Worm (Caenorhabditis elegans) whole organism, young adult: ENCODE results near the gene clec-37.

ENCODE experiments used
- B0019.2 ChIP-seq: fragments of 200-800 bp; sonication (Bioruptor generic); conservative IDR thresholded peaks from 2 replicates; pipeline ENCODE4 v1.3.6; 2022; ENCODE audit warnings: missing genetic modification reagents, missing genetic modification characterization, missing compliant biosample characterization
- D2030.7 ChIP-seq: fragments of 200-800 bp; sonication (Bioruptor generic); IDR thresholded peaks from 2 replicates; pipeline ENCODE4 v1.3.6; 2022; ENCODE audit warnings: missing genetic modification reagents, missing genetic modification characterization, missing compliant biosample characterization
- F10E7.11 ChIP-seq: sonication (generic microtip); optimal IDR thresholded peaks from 2 replicates; lab custom pipeline; 2017; ENCODE audit warnings: mild to moderate bottlenecking, missing genetic modification characterization, moderate library complexity, missing compliant biosample characterization
- F23B12.7 ChIP-seq: sonication (generic microtip); optimal IDR thresholded peaks from 2 replicates; lab custom pipeline; 2017; ENCODE audit warnings: missing genetic modification characterization, mild to moderate bottlenecking, missing compliant biosample characterization, antibody characterized with exemption, moderate library complexity; ENCODE audit not compliant: insufficient read depth
- F49E8.2 ChIP-seq: sonication (generic microtip); optimal IDR thresholded peaks from 3 replicates; lab custom pipeline; 2017; ENCODE audit warnings: missing genetic modification characterization, mild to moderate bottlenecking, missing compliant biosample characterization, antibody characterized with exemption, moderate library complexity; ENCODE audit not compliant: insufficient read depth
- K12H6.12 ChIP-seq: fragments of 200-800 bp; sonication (Bioruptor generic); optimal IDR thresholded peaks from 2 replicates; lab custom pipeline; 2018; ENCODE audit warnings: mild to moderate bottlenecking, missing genetic modification characterization, missing compliant biosample characterization
- T26A5.8 ChIP-seq: sonication (generic microtip); optimal IDR thresholded peaks from 2 replicates; lab custom pipeline; 2016; ENCODE audit warnings: missing genetic modification characterization, missing compliant biosample characterization
- Y53F4B.3 ChIP-seq: fragments of 200-800 bp; sonication (Bioruptor generic); IDR thresholded peaks from 2 replicates; pipeline ENCODE4 v1.3.6; 2022; ENCODE audit warnings: missing genetic modification reagents, missing genetic modification characterization, missing compliant biosample characterization
- Y56A3A.18 ChIP-seq: fragments of 200-800 bp; sonication (Bioruptor generic); IDR thresholded peaks from 2 replicates; pipeline ENCODE4 v1.3.6; 2022; ENCODE audit warnings: missing genetic modification reagents, missing genetic modification characterization, missing compliant biosample characterization
- aptf-2 ChIP-seq: fragments of 200-800 bp; sonication (Bioruptor generic); conservative IDR thresholded peaks from 2 replicates; pipeline ENCODE4 v1.3.6; 2022; ENCODE audit warnings: missing genetic modification reagents, missing genetic modification characterization, missing compliant biosample characterization
- aptf-3 ChIP-seq: fragments of 200-800 bp; sonication (Bioruptor generic); IDR thresholded peaks from 2 replicates; pipeline ENCODE4 v1.3.6; 2022; ENCODE audit warnings: missing genetic modification characterization, missing compliant biosample characterization
- bed-1 ChIP-seq: fragments of 200-800 bp; sonication (Bioruptor generic); IDR thresholded peaks from 2 replicates; pipeline ENCODE4 v1.3.6; 2022; ENCODE audit warnings: missing genetic modification reagents, missing genetic modification characterization, missing compliant biosample characterization
- cebp-1 ChIP-seq, 2 experiments: fragments of 200-800 bp in 1 of 2; sonication (Bioruptor generic) in 1 of 2; sonication (generic microtip) in 1 of 2; IDR thresholded peaks in 1 of 2; optimal IDR thresholded peaks in 1 of 2; 2 replicates each; pipeline versions ENCODE4 v1.3.6 to Lab custom; 2017 to 2022; ENCODE audit warnings: missing compliant biosample characterization in 2 of 2, missing genetic modification characterization in 2 of 2, mild to moderate bottlenecking in 1 of 2, missing genetic modification reagents in 1 of 2, moderate library complexity in 1 of 2
- ceh-100 ChIP-seq: fragments of 200-800 bp; sonication (Bioruptor generic); IDR thresholded peaks from 2 replicates; pipeline ENCODE4 v1.3.6; 2022; ENCODE audit warnings: missing genetic modification reagents, missing genetic modification characterization, missing compliant biosample characterization
- ceh-40 ChIP-seq: fragments of 200-800 bp; sonication (Bioruptor generic); IDR thresholded peaks from 2 replicates; pipeline ENCODE4 v1.3.6; 2022; ENCODE audit warnings: missing genetic modification characterization, missing compliant biosample characterization
- egrh-3 ChIP-seq: fragments of 200-800 bp; sonication (Bioruptor generic); IDR thresholded peaks from 2 replicates; pipeline ENCODE4 v1.3.6; 2022; ENCODE audit warnings: missing genetic modification reagents, missing genetic modification characterization, missing compliant biosample characterization
- ekl-4 ChIP-seq: fragments of 200-800 bp; sonication (Bioruptor generic); IDR thresholded peaks from 2 replicates; pipeline ENCODE4 v1.3.6; 2022; ENCODE audit warnings: missing genetic modification reagents, missing genetic modification characterization, missing compliant biosample characterization
- him-1 ChIP-seq: sonication (generic microtip); optimal IDR thresholded peaks from 2 replicates; lab custom pipeline; 2016; ENCODE audit warnings: missing genotype, missing genetic modification reagents, missing genetic modification characterization, missing compliant biosample characterization
- hmg-1.2 ChIP-seq: fragments of 200-800 bp; sonication (Bioruptor generic); IDR thresholded peaks from 2 replicates; pipeline ENCODE4 v1.3.6; 2022; ENCODE audit warnings: missing genetic modification reagents, missing genetic modification characterization, missing compliant biosample characterization
- hmg-20 ChIP-seq: fragments of 200-800 bp; sonication (Bioruptor generic); IDR thresholded peaks from 2 replicates; pipeline ENCODE4 v1.3.6; 2022; ENCODE audit warnings: missing genetic modification reagents, missing genetic modification characterization, missing compliant biosample characterization
- hrde-1 ChIP-seq: sonication (generic microtip); optimal IDR thresholded peaks from 2 replicates; lab custom pipeline; 2016; ENCODE audit warnings: missing genetic modification characterization, mild to moderate bottlenecking, missing compliant biosample characterization, moderate library complexity, missing genotype, missing genetic modification reagents, borderline replicate concordance
- hsf-1 ChIP-seq: fragments of 200-800 bp; sonication (Bioruptor generic); IDR thresholded peaks from 2 replicates; pipeline ENCODE4 v1.3.6; 2022; ENCODE audit warnings: missing genetic modification reagents, missing genetic modification characterization, missing compliant biosample characterization
- let-526 ChIP-seq: fragments of 200-800 bp; sonication (Bioruptor generic); IDR thresholded peaks from 2 replicates; pipeline ENCODE4 v1.3.6; 2022; ENCODE audit warnings: missing genetic modification reagents, missing genetic modification characterization, missing compliant biosample characterization
- lsy-27 ChIP-seq: sonication (generic microtip); optimal IDR thresholded peaks from 2 replicates; lab custom pipeline; 2017; ENCODE audit warnings: missing genetic modification characterization, mild to moderate bottlenecking, missing compliant biosample characterization, antibody characterized with exemption, missing genotype, borderline replicate concordance; ENCODE audit not compliant: insufficient read depth
- mcd-1 ChIP-seq: fragments of 200-800 bp; sonication (Bioruptor generic); IDR thresholded peaks from 2 replicates; pipeline ENCODE4 v1.3.6; 2022; ENCODE audit warnings: missing genetic modification reagents, missing genetic modification characterization, missing compliant biosample characterization
- mel-28 ChIP-seq: sonication (generic microtip); optimal IDR thresholded peaks from 2 replicates; lab custom pipeline; 2016; ENCODE audit warnings: borderline replicate concordance, mild to moderate bottlenecking, missing genetic modification characterization, missing compliant biosample characterization
- nfya-1 ChIP-seq: sonication (generic microtip); optimal IDR thresholded peaks from 2 replicates; lab custom pipeline; 2017; ENCODE audit warnings: antibody characterized with exemption, missing compliant biosample characterization, missing genetic modification characterization, borderline replicate concordance; ENCODE audit not compliant: insufficient read depth
- rcor-1 ChIP-seq: fragments of 200-800 bp; sonication (Bioruptor generic); IDR thresholded peaks from 2 replicates; pipeline ENCODE4 v1.3.6; 2022; ENCODE audit warnings: missing genetic modification reagents, missing genetic modification characterization, missing compliant biosample characterization
- rec-8 ChIP-seq, 2 experiments: sonication (generic microtip); optimal IDR thresholded peaks; 2 replicates each; lab custom pipeline; 2016; ENCODE audit warnings: mild to moderate bottlenecking in 2 of 2, missing genetic modification characterization in 2 of 2, missing genetic modification reagents in 2 of 2, missing genotype in 2 of 2, missing biosample characterization in 1 of 2, missing compliant biosample characterization in 1 of 2, moderate library complexity in 1 of 2
- rpc-1 ChIP-seq, 2 experiments: fragments of 150-350 bp in 1 of 2; sonication (generic microtip) in 1 of 2; optimal IDR thresholded peaks; 2 replicates each; lab custom pipeline; 2014 to 2018; ENCODE audit warnings: missing biosample characterization in 1 of 2, missing genetic modification characterization in 1 of 2, missing genetic modification reagents in 1 of 2, missing genotype in 1 of 2
- sea-2 ChIP-seq: fragments of 200-800 bp; sonication (Bioruptor generic); IDR thresholded peaks from 2 replicates; pipeline ENCODE4 v1.3.6; 2022; ENCODE audit warnings: missing genetic modification characterization, missing compliant biosample characterization
- snpc-1.3 ChIP-seq: sonication (generic microtip); optimal IDR thresholded peaks from 2 replicates; lab custom pipeline; 2017; ENCODE audit warnings: missing genetic modification characterization, mild to moderate bottlenecking, missing compliant biosample characterization, antibody characterized with exemption, moderate library complexity, missing genotype, missing genetic modification reagents; ENCODE audit not compliant: insufficient read depth
- ztf-26 ChIP-seq: sonication (generic microtip); optimal IDR thresholded peaks from 2 replicates; lab custom pipeline; 2017; ENCODE audit warnings: missing genetic modification characterization, missing compliant biosample characterization

Gene clec-37

DNA sequence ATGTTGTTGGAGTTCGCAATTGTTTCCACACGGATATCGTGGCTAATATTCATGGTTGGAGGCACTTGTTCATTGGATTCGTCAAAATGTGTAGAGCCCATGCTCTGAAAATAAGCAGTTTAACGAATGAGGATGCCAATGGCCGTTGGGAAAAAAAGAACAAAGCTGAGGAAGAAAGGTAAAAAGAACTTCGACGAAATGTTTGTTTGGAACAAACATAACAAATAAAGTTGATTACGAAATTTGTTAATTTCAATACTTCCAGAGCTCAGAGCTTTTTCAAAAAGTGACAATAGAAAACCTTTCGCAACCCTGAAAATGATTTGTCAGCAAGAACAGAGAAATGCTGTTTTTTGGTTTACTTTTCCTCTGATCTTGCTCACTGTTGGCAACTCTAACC lies 28.2 kb upstream of the clec-37 start, which contains the start of gene F09C6.3:
Gene F09C6.3 (minus strand): TSS at position 101 of the 400 bp plus-strand sequence.
- TF ChIP-seq Y56A3A.18 (GFP tag; lab: Robert Waterston, UW) (no peak), Y53F4B.3 (GFP tag; lab: Robert Waterston, UW) (no peak), ekl-4 (no peak), him-1 (tag; lab: Kevin White, UChicago) (no peak), mcd-1 (GFP tag; lab: Robert Waterston, UW) (no peak), ceh-40 (GFP tag; lab: Robert Waterston, UW) (no peak), F10E7.11 (tag; lab: Kevin White, UChicago) (no peak), D2030.7 (GFP tag; lab: Robert Waterston, UW) (no peak), cebp-1 (GFP tag; IDR thresholded peaks at IDR 0.05; lab: Robert Waterston, UW) (no peak), cebp-1 (tag; optimal IDR thresholded peaks at IDR 0.05; lab: Kevin White, UChicago) (no peak), bed-1 (GFP tag; lab: Robert Waterston, UW) (no peak), aptf-3 (GFP tag; lab: Robert Waterston, UW) (no peak), lsy-27 (tag; lab: Kevin White, UChicago) (no peak), hmg-20 (GFP tag; lab: Robert Waterston, UW) (no peak)
- TF ChIP-seq, all 124 proteins: peak for 0

DNA sequence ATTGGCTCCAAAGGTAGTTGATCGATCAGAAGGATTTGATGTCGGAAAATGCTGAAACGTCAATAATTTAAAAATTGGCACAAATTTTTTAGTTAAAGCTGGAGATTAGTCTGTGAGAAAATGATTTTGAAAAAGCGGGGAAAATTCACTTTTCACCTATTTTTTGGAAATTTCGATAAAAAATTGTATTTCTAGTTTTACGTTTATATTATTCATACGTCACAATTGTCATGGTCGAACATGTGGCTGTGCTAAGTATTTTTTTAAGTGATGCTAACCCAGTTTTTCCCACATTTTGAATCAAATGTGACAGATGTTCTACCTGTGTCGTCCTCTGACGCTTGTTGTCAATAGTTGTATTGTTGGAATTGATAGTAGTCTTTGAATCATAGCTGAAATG lies 27.6 kb upstream of the clec-37 start:
- TF ChIP-seq B0019.2 (GFP tag; lab: Robert Waterston, UW): no peak
- TF ChIP-seq nfya-1 (tag; lab: Kevin White, UChicago): no peak
- TF ChIP-seq sea-2 (GFP tag; lab: Robert Waterston, UW): no peak
- TF ChIP-seq F23B12.7 (tag; lab: Kevin White, UChicago): no peak
- no peak for TF ChIP-seq mel-28
- TF ChIP-seq T26A5.8 (tag; lab: Kevin White, UChicago): no peak
- TF ChIP-seq hrde-1 (tag; lab: Kevin White, UChicago): no peak
- no peak for TF ChIP-seq snpc-1.3
- no peak for TF ChIP-seq rpc-1 (optimal IDR thresholded peaks at IDR 0.05; lab: Kevin White, UChicago)
- no peak for TF ChIP-seq rpc-1 (tag; optimal IDR thresholded peaks at IDR 0.05; lab: Kevin White, UChicago)
- no peak for TF ChIP-seq F49E8.2 (tag; lab: Kevin White, UChicago)
- TF ChIP-seq K12H6.12: no peak
- no peak for TF ChIP-seq ztf-26 (tag; lab: Kevin White, UChicago)
- TF ChIP-seq hmg-1.2 (GFP tag; lab: Robert Waterston, UW): no peak
- no peak for TF ChIP-seq egrh-3 (GFP tag; lab: Robert Waterston, UW)
- TF ChIP-seq let-526 (GFP tag; lab: Robert Waterston, UW): no peak
- TF ChIP-seq ceh-100 (GFP tag; lab: Robert Waterston, UW): no peak
- TF ChIP-seq rcor-1 (GFP tag; lab: Robert Waterston, UW): no peak
- no peak for TF ChIP-seq aptf-2 (GFP tag; lab: Robert Waterston, UW)
- no peak for TF ChIP-seq rec-8 (tag; optimal IDR thresholded peaks at IDR 0.05; lab: Kevin White, UChicago)

- TF ChIP-seq hsf-1 (GFP tag; lab: Robert Waterston, UW): peak; percentile 92
Observed at ce11 chrV:16877081-16877480, 25.2 kb upstream of the clec-37 start.
